Fruit fly (Drosophila melanogaster): ENCODE data around the gene Gel.

DNA sequence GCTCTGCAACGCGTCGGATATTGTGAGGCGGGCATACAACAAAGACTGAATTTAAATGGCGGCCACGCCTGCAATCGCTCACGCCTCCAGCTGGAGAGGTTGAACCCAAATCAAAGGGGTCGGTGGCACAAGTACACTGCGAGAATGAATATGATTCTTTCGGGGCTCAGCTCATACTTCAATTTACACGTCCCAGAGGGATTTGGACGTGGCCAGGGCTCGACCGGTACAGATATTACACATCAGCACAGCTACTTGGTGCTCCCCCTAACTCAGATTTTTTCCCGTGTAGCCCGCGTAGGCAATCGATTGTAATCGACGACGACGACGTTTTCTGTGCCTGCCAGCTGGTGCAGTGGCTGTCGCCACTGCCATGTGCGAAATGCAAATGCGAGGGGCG lies 21.0 kb upstream of the Gel start:
- TF ChIP-seq pan (optimal IDR thresholded peaks at IDR 0.05) (no peak), psq (optimal IDR thresholded peaks at IDR 0.05) (no peak), CG8478 (optimal IDR thresholded peaks at IDR 0.05) (no peak), EcR (GFP tag; optimal IDR thresholded peaks at IDR 0.05) (peak in 1 of 2 experiments; percentile 70), usp (GFP tag; optimal IDR thresholded peaks at IDR 0.05) (no peak)

All from whole organism.